Worm (Caenorhabditis elegans) whole organism, L3 larva: ENCODE results near the gene gldi-3.

Experiments used
- ama-1 ChIP-seq: fragments of 150-350 bp; optimal IDR thresholded peaks from 2 replicates; lab custom pipeline; 2018
- ceh-9 ChIP-seq: sonication (generic microtip); optimal IDR thresholded peaks from 2 replicates; lab custom pipeline; 2018; ENCODE audit warnings: missing biosample characterization, missing genetic modification characterization
- egl-5 ChIP-seq: fragments of 150-350 bp; optimal IDR thresholded peaks from 2 replicates; lab custom pipeline; 2017; ENCODE audit warnings: missing biosample characterization, missing genetic modification reagents, missing genetic modification characterization, inconsistent platforms
- elt-3 ChIP-seq, 3 experiments: fragments of 150-350 bp in 1 of 3; sonication (generic microtip) in 2 of 3; optimal IDR thresholded peaks; 2 replicates in 2 of 3; 4 replicates in 1 of 3; lab custom pipeline; 2014 to 2017; ENCODE audit warnings: missing biosample characterization in 3 of 3, missing genetic modification characterization in 3 of 3
- fkh-10 ChIP-seq: sonication (generic microtip); optimal IDR thresholded peaks from 2 replicates; lab custom pipeline; 2017; ENCODE audit warnings: missing biosample characterization, missing genetic modification reagents, missing genetic modification characterization
- fos-1 ChIP-seq: fragments of 150-350 bp; optimal IDR thresholded peaks from 2 replicates; lab custom pipeline; 2014; ENCODE audit warnings: missing biosample characterization, missing genetic modification characterization
- jun-1 ChIP-seq: fragments of 150-350 bp; optimal IDR thresholded peaks from 2 replicates; lab custom pipeline; 2014; ENCODE audit warnings: missing biosample characterization, missing genetic modification reagents, missing genetic modification characterization
- nhr-12 ChIP-seq: fragments of 150-350 bp; optimal IDR thresholded peaks from 2 replicates; lab custom pipeline; 2014; ENCODE audit warnings: missing biosample characterization, missing genetic modification characterization
- nhr-28 ChIP-seq: fragments of 150-350 bp; optimal IDR thresholded peaks from 2 replicates; lab custom pipeline; 2014; ENCODE audit warnings: missing biosample characterization, missing genetic modification characterization
- nhr-76 ChIP-seq: fragments of 150-350 bp; sonication (generic microtip); optimal IDR thresholded peaks from 5 replicates; lab custom pipeline; 2014; ENCODE audit warnings: missing biosample characterization, missing genetic modification characterization
- nhr-77 ChIP-seq: fragments of 150-350 bp; optimal IDR thresholded peaks from 2 replicates; lab custom pipeline; 2014; ENCODE audit warnings: missing biosample characterization, missing genetic modification characterization
- unc-39 ChIP-seq: sonication (generic microtip); optimal IDR thresholded peaks from 4 replicates; lab custom pipeline; 2017; ENCODE audit warnings: missing biosample characterization, missing genetic modification characterization

- no peak for TF ChIP-seq elt-3 (tag; optimal IDR thresholded peaks at IDR 0.05; lab: Kevin White, UChicago)
- TF ChIP-seq jun-1 (tag; lab: Kevin White, UChicago) = no peak
- no peak for TF ChIP-seq nhr-12 (tag; lab: Kevin White, UChicago)
- TF ChIP-seq nhr-28 (tag; lab: Kevin White, UChicago) = no peak
- TF ChIP-seq fos-1 = no peak
- TF ChIP-seq ama-1 (lab: Kevin White, UChicago) = no peak
- no peak for TF ChIP-seq unc-39 (tag; lab: Kevin White, UChicago)
- no peak for TF ChIP-seq egl-5 (tag; lab: Kevin White, UChicago)
- no peak for TF ChIP-seq nhr-76 (tag; lab: Kevin White, UChicago)
- no peak for TF ChIP-seq nhr-77
- no peak for TF ChIP-seq ceh-9 (tag; lab: Kevin White, UChicago)
- TF ChIP-seq fkh-10 (GFP tag; lab: Kevin White, UChicago) = no peak
These were observed 7.0 kb downstream of the gldi-3 start, which contains the start of gene C01G6.4 for ce11 chrII:9272942-9273341.
